Worm (Caenorhabditis elegans): Measurements from ENCODE around the gene abce-1.

ce11 chrIII:13187090-13187489 lies 33.5 kb downstream of the abce-1 start, which contains the start of gene gly-5:
- TF ChIP-seq med-1 (GFP tag; optimal IDR thresholded peaks at IDR 0.05; ENCODE audit: insufficient read depth), result no peak
- no peak for TF ChIP-seq flt-1 (GFP tag; IDR thresholded peaks at IDR 0.05)
- no peak for TF ChIP-seq cog-1 (tag; optimal IDR thresholded peaks at IDR 0.05)
- TF ChIP-seq ztf-29 (GFP tag; IDR thresholded peaks at IDR 0.05), result no peak
- no peak for TF ChIP-seq ref-1 (GFP tag; conservative IDR thresholded peaks at IDR 0.05)
- no peak for TF ChIP-seq tab-1 (GFP tag; IDR thresholded peaks at IDR 0.05)
- no peak for TF ChIP-seq klf-2 (GFP tag; conservative IDR thresholded peaks at IDR 0.05)
- no peak for TF ChIP-seq T22C8.4 (GFP tag; IDR thresholded peaks at IDR 0.05)
- no peak for TF ChIP-seq ztf-23 (GFP tag; IDR thresholded peaks at IDR 0.05)

All from whole organism, midembryonic.